Worm (Caenorhabditis elegans): ENCODE data around the gene F01G10.4.

Gene F01G10.4

DNA sequence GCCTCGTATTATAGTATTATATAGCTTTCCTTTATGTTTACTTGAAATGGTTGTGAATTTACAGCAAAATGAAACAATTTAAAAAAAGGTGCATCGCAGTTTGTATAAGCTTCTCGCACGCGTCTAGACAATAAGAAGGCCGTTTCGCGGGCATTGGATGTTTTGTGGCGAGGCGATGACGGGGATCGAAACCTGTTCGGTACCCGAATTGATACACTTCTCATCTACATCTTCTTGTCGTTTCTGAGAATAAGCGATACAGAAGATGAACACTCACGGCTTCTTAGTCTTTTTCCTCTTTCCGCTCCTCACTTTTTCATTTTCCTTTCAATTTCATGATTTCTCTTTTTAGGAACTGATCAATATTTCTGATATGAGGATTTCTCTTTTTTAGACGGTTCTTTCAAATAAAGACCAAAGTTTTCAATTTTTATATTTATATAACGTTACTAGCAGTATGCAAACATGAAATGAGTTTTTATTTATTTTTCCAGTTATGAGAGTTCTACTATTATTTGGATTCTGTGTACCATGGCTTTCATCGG, 13.4 kb upstream of the F01G10.4 start, which contains the start of gene F01G10.10 (continued):
- TF ChIP-seq hmg-1.2 (GFP tag; IDR thresholded peaks at IDR 0.05), result peak; percentile 47
- TF ChIP-seq sdz-38 (tag; optimal IDR thresholded peaks at IDR 0.05), result no peak
- no peak for TF ChIP-seq F39B2.1 (GFP tag; IDR thresholded peaks at IDR 0.05)
- no peak for TF ChIP-seq T07F8.4 (tag; optimal IDR thresholded peaks at IDR 0.05)
- TF ChIP-seq lsy-27 (tag; optimal IDR thresholded peaks at IDR 0.05; ENCODE audit: borderline replicate concordance, insufficient read depth), result no peak
- no peak for TF ChIP-seq let-526 (GFP tag; IDR thresholded peaks at IDR 0.05)
- TF ChIP-seq somi-1 (GFP tag; optimal IDR thresholded peaks at IDR 0.05), result no peak
- no peak for TF ChIP-seq cebp-1 (GFP tag; IDR thresholded peaks at IDR 0.05)
- TF ChIP-seq cebp-1 (tag; optimal IDR thresholded peaks at IDR 0.05), result peak; percentile 8
- no peak for TF ChIP-seq attf-3 (GFP tag; conservative IDR thresholded peaks at IDR 0.05)
- no peak for TF ChIP-seq F52B5.7 (tag; optimal IDR thresholded peaks at IDR 0.05)
- no peak for TF ChIP-seq C06A6.2 (GFP tag; conservative IDR thresholded peaks at IDR 0.05)
- TF ChIP-seq ztf-25 (GFP tag; IDR thresholded peaks at IDR 0.05), result 0 out of 2 replicates have a peak, but pooled peaks have one; percentile 64
- TF ChIP-seq F23B12.7 (tag; optimal IDR thresholded peaks at IDR 0.05; ENCODE audit: insufficient read depth), result no peak
- TF ChIP-seq attf-5 (GFP tag; optimal IDR thresholded peaks at IDR 0.05), result peak; percentile 3
- no peak for TF ChIP-seq snpc-3.4 (tag; optimal IDR thresholded peaks at IDR 0.05)
- TF ChIP-seq let-607 (tag; optimal IDR thresholded peaks at IDR 0.05), result peak in 1 of 2 experiments; percentile 26
- TF ChIP-seq ceh-79 (tag; optimal IDR thresholded peaks at IDR 0.05), result no peak
- peak; percentile 23 for TF ChIP-seq die-1 (tag; optimal IDR thresholded peaks at IDR 0.05)
- TF ChIP-seq lin-54 (GFP tag; optimal IDR thresholded peaks at IDR 0.05), result peak; percentile 30
- TF ChIP-seq hsf-1 (GFP tag; IDR thresholded peaks at IDR 0.05), result 0 out of 2 replicates have a peak, but pooled peaks have one; percentile 63
- TF ChIP-seq B0035.1 (tag; optimal IDR thresholded peaks at IDR 0.05), result no peak
- peak; percentile 49 for TF ChIP-seq rcor-1 (GFP tag; IDR thresholded peaks at IDR 0.05)
- TF ChIP-seq Y67H2A.10 (GFP tag; conservative IDR thresholded peaks at IDR 0.05), result no peak
- TF ChIP-seq egl-18 (GFP tag; IDR thresholded peaks at IDR 0.05), result no peak
- TF ChIP-seq athp-1 (tag; optimal IDR thresholded peaks at IDR 0.05), result no peak
- TF ChIP-seq gei-17 (GFP tag; optimal IDR thresholded peaks at IDR 0.05), result no peak
- peak; percentile 82; the same call in 1 of the 2 replicates for TF ChIP-seq madf-3 (GFP tag; IDR thresholded peaks at IDR 0.05)
- TF ChIP-seq madf-10 (tag; optimal IDR thresholded peaks at IDR 0.05), result no peak
- TF ChIP-seq madf-8 (GFP tag; conservative IDR thresholded peaks at IDR 0.05), result no peak
- no peak for TF ChIP-seq pha-4 (tag; optimal IDR thresholded peaks at IDR 0.05)
- TF ChIP-seq K12H6.12 (tag; optimal IDR thresholded peaks at IDR 0.05), result no peak
- no peak for TF ChIP-seq mel-28 (tag; optimal IDR thresholded peaks at IDR 0.05; ENCODE audit: borderline replicate concordance)
- TF ChIP-seq mes-4 (tag; optimal IDR thresholded peaks at IDR 0.05), result no peak
- no peak for TF ChIP-seq aptf-2 (GFP tag; conservative IDR thresholded peaks at IDR 0.05)
- TF ChIP-seq tbp1 (GFP tag; optimal IDR thresholded peaks at IDR 0.05), result peak; percentile 1
- peak in 1 of 2 experiments; percentile 31 for TF ChIP-seq rec-8 (tag; optimal IDR thresholded peaks at IDR 0.05)
- peak; percentile 86 for TF ChIP-seq B0336.3 (GFP tag; IDR thresholded peaks at IDR 0.05)
- TF ChIP-seq him-1 (tag; optimal IDR thresholded peaks at IDR 0.05), result no peak
- no peak for TF ChIP-seq lir-1 (GFP tag; conservative IDR thresholded peaks at IDR 0.05)
- peak; percentile 46 for TF ChIP-seq chd-7 (tag; optimal IDR thresholded peaks at IDR 0.05)
- TF ChIP-seq D2030.7 (GFP tag; IDR thresholded peaks at IDR 0.05), result peak; percentile 43
- TF ChIP-seq B0019.2 (GFP tag; conservative IDR thresholded peaks at IDR 0.05), result no peak
- TF ChIP-seq ZK185.1 (tag; optimal IDR thresholded peaks at IDR 0.05; ENCODE audit: poor library complexity, severe bottlenecking), result no peak
- no peak for TF ChIP-seq repo-1 (tag; optimal IDR thresholded peaks at IDR 0.05)
- peak; percentile 20 for TF ChIP-seq lin-40 (tag; optimal IDR thresholded peaks at IDR 0.05)
- TF ChIP-seq unc-130 (GFP tag; optimal IDR thresholded peaks at IDR 0.05), result no peak
